Fruit fly (Drosophila melanogaster) Kc167 (cell line): ENCODE results near the gene Hibch.

Experiments used
- Myc ChIP-seq: fragments of >200 bp; optimal IDR thresholded peaks from 2 replicates; lab custom pipeline; 2017; ENCODE audit warnings: missing external identifiers
- Sin3A ChIP-seq: fragments of >200 bp; optimal IDR thresholded peaks from 2 replicates; lab custom pipeline; 2018; ENCODE audit warnings: missing external identifiers
- h ChIP-seq: fragments of >200 bp; optimal IDR thresholded peaks from 3 replicates; lab custom pipeline; 2018; ENCODE audit warnings: missing external identifiers
- insv ChIP-seq: fragments of >200 bp; optimal IDR thresholded peaks from 3 replicates; lab custom pipeline; 2018; ENCODE audit warnings: missing external identifiers
- psq ChIP-seq: fragments of >200 bp; optimal IDR thresholded peaks from 2 replicates; lab custom pipeline; 2017; ENCODE audit warnings: missing external identifiers

DNA sequence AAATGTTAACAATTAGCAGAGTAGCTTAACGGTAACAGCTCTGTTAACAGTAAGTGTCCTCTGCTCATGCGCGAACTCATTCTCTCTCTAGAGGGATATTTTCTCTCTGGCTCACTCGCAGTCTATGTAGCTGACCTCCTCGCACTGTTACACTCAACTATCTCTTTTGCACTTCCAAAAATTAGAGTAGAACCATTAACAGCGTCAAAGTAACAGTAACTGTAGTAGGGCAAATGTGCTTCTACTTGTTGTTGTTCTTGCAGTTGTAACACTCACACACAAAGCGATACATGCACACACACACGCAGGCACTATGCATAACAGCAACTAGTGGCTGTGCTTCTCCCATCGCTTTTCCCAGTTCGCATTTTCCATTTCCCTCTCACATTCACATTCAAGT lies 22.0 kb downstream of the Hibch start:
- no peak for TF ChIP-seq Myc (lab: Kevin White, UChicago)
- TF ChIP-seq insv (lab: Kevin White, UChicago), result no peak
- no peak for TF ChIP-seq psq (lab: Kevin White, UChicago)
- no peak for TF ChIP-seq h (lab: Kevin White, UChicago)
- TF ChIP-seq Sin3A (lab: Kevin White, UChicago), result no peak
